Worm (Caenorhabditis elegans): ENCODE results near the gene pgp-7.

Gene pgp-7

ce11 chrX:10910716-10911115 lies 40.7 kb upstream of the pgp-7 start, which contains the start of gene F47B10.8:
TSS of gene F47B10.8 (minus strand) at chrX:10910816.
- TF ChIP-seq zfp-3 (GFP tag; conservative IDR thresholded peaks at IDR 0.05) = no peak
- no peak for TF ChIP-seq snpc-4 (tag; optimal IDR thresholded peaks at IDR 0.05)
- no peak for TF ChIP-seq F44E2.7 (GFP tag; IDR thresholded peaks at IDR 0.05)
- TF ChIP-seq spr-3 (GFP tag; optimal IDR thresholded peaks at IDR 0.05) = no peak
- no peak for TF ChIP-seq hif-1 (tag; optimal IDR thresholded peaks at IDR 0.05)
- no peak for TF ChIP-seq zag-1 (tag; optimal IDR thresholded peaks at IDR 0.05)
- no peak for TF ChIP-seq mxl-3 (GFP tag; optimal IDR thresholded peaks at IDR 0.05)
- TF ChIP-seq egl-27 (tag; optimal IDR thresholded peaks at IDR 0.05) = no peak
- TF ChIP-seq aha-1 (tag) = peak; percentile 8
- no peak for TF ChIP-seq zfp-2 (tag; optimal IDR thresholded peaks at IDR 0.05)
- TF ChIP-seq nhr-41 (GFP tag; IDR thresholded peaks at IDR 0.05) = no peak
- TF ChIP-seq Y5F2A.4 (GFP tag; optimal IDR thresholded peaks at IDR 0.05) = no peak
- no peak for TF ChIP-seq vab-7 (GFP tag; IDR thresholded peaks at IDR 0.05)
- TF ChIP-seq daf-16 (GFP tag; optimal IDR thresholded peaks at IDR 0.05) = peak in 1 of 2 experiments; percentile 4
- TF ChIP-seq daf-16 (tag; optimal IDR thresholded peaks at IDR 0.05) = no peak

DNA sequence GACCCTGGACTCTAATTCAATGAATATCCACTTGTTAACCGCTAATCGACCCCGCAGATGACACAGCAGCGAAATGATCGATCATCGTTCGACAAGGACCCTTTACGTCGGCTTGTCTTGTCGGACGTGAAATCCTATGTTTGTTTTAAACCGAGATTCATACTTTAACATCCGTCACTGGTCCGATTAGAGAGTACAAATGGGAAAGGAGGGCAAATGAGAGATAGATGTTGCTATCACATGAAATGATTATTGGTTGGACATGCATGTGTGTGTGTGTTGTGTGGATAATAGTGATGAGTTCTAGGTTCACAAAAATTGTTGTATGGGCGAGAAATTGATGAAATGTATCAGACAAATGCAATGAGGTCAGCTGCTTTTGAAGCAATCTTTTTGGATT lies 39.6 kb upstream of the pgp-7 start:
- no peak for TF ChIP-seq ztf-11 (tag; optimal IDR thresholded peaks at IDR 0.05)
- no peak for TF ChIP-seq ama-1 (optimal IDR thresholded peaks at IDR 0.05)
- TF ChIP-seq D1046.2 (GFP tag; IDR thresholded peaks at IDR 0.05) = no peak
- peak; percentile 2 for TF ChIP-seq hlh-11 (tag; optimal IDR thresholded peaks at IDR 0.05)
- TF ChIP-seq unc-62 (GFP tag; optimal IDR thresholded peaks at IDR 0.05 in 1 of 2) = peak in 1 of 2 experiments; percentile 96
- no peak for TF ChIP-seq unc-62 (tag; optimal IDR thresholded peaks at IDR 0.05)
- TF ChIP-seq nhr-11 (tag; optimal IDR thresholded peaks at IDR 0.05) = peak; percentile 34
- TF ChIP-seq nhr-48 (tag; optimal IDR thresholded peaks at IDR 0.05) = no peak

ce11 chrX:10907418-10907817 lies 37.4 kb upstream of the pgp-7 start:
- TF ChIP-seq daf-16 (GFP tag; optimal IDR thresholded peaks at IDR 0.05) = peak in 1 of 2 experiments; percentile 64
- TF ChIP-seq daf-16 (tag; optimal IDR thresholded peaks at IDR 0.05) = no peak
- no peak for TF ChIP-seq madf-9 (GFP tag; conservative IDR thresholded peaks at IDR 0.05)

DNA sequence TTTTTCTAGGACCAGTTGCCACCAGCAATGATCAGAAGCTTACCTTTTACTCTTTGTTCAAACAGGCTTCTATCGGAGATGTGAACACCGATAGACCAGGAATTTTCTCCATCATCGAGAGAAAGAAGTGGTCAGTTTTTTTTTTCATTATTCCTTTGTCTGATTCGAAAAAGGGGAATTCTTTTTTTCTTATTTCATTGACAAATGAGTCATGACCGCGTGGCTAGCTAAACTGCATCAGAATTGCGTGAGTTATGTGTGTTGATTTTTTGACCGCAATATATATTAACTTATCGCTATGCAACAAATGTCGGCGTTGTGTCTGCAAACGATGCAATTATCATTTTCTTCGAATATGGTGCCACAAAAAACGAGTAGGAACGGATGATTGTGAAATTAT lies 33.4 kb upstream of the pgp-7 start:
- no peak for TF ChIP-seq nhr-111 (GFP tag; optimal IDR thresholded peaks at IDR 0.05)
- no peak for TF ChIP-seq ztf-7 (tag; optimal IDR thresholded peaks at IDR 0.05)
- TF ChIP-seq mxl-3 (GFP tag; optimal IDR thresholded peaks at IDR 0.05) = peak; percentile 33
- peak; percentile 6 for TF ChIP-seq hlh-30 (tag; optimal IDR thresholded peaks at IDR 0.05; ENCODE audit: insufficient read depth)
- peak; percentile 53 for TF ChIP-seq nhr-48 (tag; optimal IDR thresholded peaks at IDR 0.05)
- no peak for TF ChIP-seq nhr-11 (tag; optimal IDR thresholded peaks at IDR 0.05)
- no peak for TF ChIP-seq lin-29 (GFP tag; IDR thresholded peaks at IDR 0.05)
- peak; percentile 45 for TF ChIP-seq hlh-11 (tag; optimal IDR thresholded peaks at IDR 0.05)
- TF ChIP-seq arid-1 (GFP tag; conservative IDR thresholded peaks at IDR 0.05) = no peak
- TF ChIP-seq tag-97 (GFP tag; IDR thresholded peaks at IDR 0.05) = no peak
- no peak for TF ChIP-seq egl-27 (tag; optimal IDR thresholded peaks at IDR 0.05)
- TF ChIP-seq dmd-8 (GFP tag; IDR thresholded peaks at IDR 0.05) = no peak
- TF ChIP-seq mes-2 (tag; optimal IDR thresholded peaks at IDR 0.05; ENCODE audit: poor library complexity, severe bottlenecking) = no peak
- no peak for TF ChIP-seq madf-5 (GFP tag; IDR thresholded peaks at IDR 0.05)
- peak in 1 of 2 experiments; percentile 45 for TF ChIP-seq unc-62 (GFP tag; optimal IDR thresholded peaks at IDR 0.05 in 1 of 2)
- no peak for TF ChIP-seq unc-62 (tag; optimal IDR thresholded peaks at IDR 0.05)
- no peak for TF ChIP-seq lin-13 (GFP tag; optimal IDR thresholded peaks at IDR 0.05)
- no peak for TF ChIP-seq daf-16 (GFP tag; optimal IDR thresholded peaks at IDR 0.05)
- no peak for TF ChIP-seq daf-16 (tag; optimal IDR thresholded peaks at IDR 0.05)
- TF ChIP-seq T26A8.4 (GFP tag; IDR thresholded peaks at IDR 0.05) = no peak
- TF ChIP-seq F37D6.2 (tag; optimal IDR thresholded peaks at IDR 0.05) = no peak
- peak in 1 of 2 experiments; percentile 77 for TF ChIP-seq mdl-1 (tag; optimal IDR thresholded peaks at IDR 0.05)
- 0 out of 2 replicates have a peak, but pooled peaks have one; percentile 27 for TF ChIP-seq ceh-20 (GFP tag; IDR thresholded peaks at IDR 0.05)
- TF ChIP-seq attf-4 (tag; optimal IDR thresholded peaks at IDR 0.05) = no peak
- no peak for TF ChIP-seq ama-1 (optimal IDR thresholded peaks at IDR 0.05)
- peak; percentile 32; the same call in 1 of the 2 replicates for TF ChIP-seq dmd-6 (GFP tag; IDR thresholded peaks at IDR 0.05)
- no peak for TF ChIP-seq ceh-44 (GFP tag; IDR thresholded peaks at IDR 0.05)
- TF ChIP-seq hmg-1.1 (GFP tag; IDR thresholded peaks at IDR 0.05) = no peak
- TF ChIP-seq zag-1 (tag; optimal IDR thresholded peaks at IDR 0.05) = no peak
- TF ChIP-seq daf-19 (GFP tag; conservative IDR thresholded peaks at IDR 0.05) = no peak
- peak; percentile 39 for TF ChIP-seq dve-1 (tag; optimal IDR thresholded peaks at IDR 0.05; ENCODE audit: insufficient read depth)
- TF ChIP-seq ces-1 (GFP tag; optimal IDR thresholded peaks at IDR 0.05) = no peak

Data from whole organism, L4 larva.